Worm (Caenorhabditis elegans): ENCODE measurements around the gene K01G5.8.

Gene K01G5.8

DNA sequence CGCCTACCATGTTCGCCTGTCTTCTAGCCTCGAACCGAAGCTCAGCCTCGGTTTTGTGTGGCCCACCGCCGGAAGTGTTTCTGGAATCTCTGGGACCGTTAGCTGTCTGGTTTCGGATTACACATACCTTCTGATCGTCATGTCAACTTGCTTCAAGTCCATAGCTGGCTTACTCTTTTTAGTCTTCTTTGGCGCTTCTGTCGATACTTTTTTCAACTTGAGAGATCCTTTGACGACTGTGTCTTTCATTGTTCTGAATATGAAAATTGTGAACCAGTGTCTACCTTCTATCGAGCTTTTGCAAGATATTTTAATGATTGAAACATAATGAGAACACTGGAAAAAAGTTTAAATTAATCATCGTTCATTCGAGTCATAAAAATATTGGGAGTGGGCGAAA is at the start of gene K01G5.8:
Gene K01G5.8, minus strand, starts transcription at position 255 of the 400 bp plus-strand sequence.
- TF ChIP-seq tbx-37 (GFP tag; conservative IDR thresholded peaks at IDR 0.05) = no peak
- no peak for TF ChIP-seq tbx-11 (GFP tag; IDR thresholded peaks at IDR 0.05)
- TF ChIP-seq hmg-4 (GFP tag; optimal IDR thresholded peaks at IDR 0.05) = no peak
- no peak for TF ChIP-seq hnd-1 (tag; optimal IDR thresholded peaks at IDR 0.05)
- TF ChIP-seq pes-1 (GFP tag; IDR thresholded peaks at IDR 0.05) = no peak
- TF ChIP-seq F13C5.2 (tag; optimal IDR thresholded peaks at IDR 0.05) = no peak
- no peak for TF ChIP-seq aly-1 (tag; optimal IDR thresholded peaks at IDR 0.05)
- no peak for TF ChIP-seq scrt-1 (GFP tag; IDR thresholded peaks at IDR 0.05)
- no peak for TF ChIP-seq ceh-13 (GFP tag; optimal IDR thresholded peaks at IDR 0.05)
- TF ChIP-seq ceh-36 (tag; optimal IDR thresholded peaks at IDR 0.05) = no peak
- TF ChIP-seq B0310.2 (tag; optimal IDR thresholded peaks at IDR 0.05) = no peak
- no peak for TF ChIP-seq ama-1 (optimal IDR thresholded peaks at IDR 0.05)
- no peak for TF ChIP-seq ets-7 (tag; optimal IDR thresholded peaks at IDR 0.05)
- TF ChIP-seq sea-1 (GFP tag; conservative IDR thresholded peaks at IDR 0.05) = no peak
- TF ChIP-seq flt-1 (GFP tag; IDR thresholded peaks at IDR 0.05) = no peak
- no peak for TF ChIP-seq tra-4 (tag; optimal IDR thresholded peaks at IDR 0.05)
- TF ChIP-seq hmbx-1 (tag; optimal IDR thresholded peaks at IDR 0.05) = no peak

DNA sequence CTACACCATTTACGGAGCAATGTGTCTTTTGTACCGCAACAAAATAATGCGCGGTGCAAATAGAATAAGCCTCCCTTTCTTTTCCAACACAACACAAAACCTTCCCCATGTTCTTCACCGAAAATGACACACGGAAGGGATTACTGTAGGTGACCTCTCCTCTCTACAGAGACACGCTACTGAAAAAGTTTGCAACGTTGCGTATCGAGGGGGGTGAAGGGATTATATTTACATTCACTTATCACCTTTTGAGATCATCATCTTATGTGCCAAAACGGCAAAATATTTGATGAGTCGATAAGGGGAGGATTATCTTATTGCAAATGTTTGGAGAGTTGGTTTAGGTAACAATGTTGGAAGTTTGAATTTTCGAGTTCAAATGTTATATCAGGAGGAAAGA is 42.5 kb upstream of the K01G5.8 start:
- peak; percentile 41 for TF ChIP-seq ceh-36 (tag; optimal IDR thresholded peaks at IDR 0.05)
- TF ChIP-seq tbx-37 (GFP tag; conservative IDR thresholded peaks at IDR 0.05) = no peak

DNA sequence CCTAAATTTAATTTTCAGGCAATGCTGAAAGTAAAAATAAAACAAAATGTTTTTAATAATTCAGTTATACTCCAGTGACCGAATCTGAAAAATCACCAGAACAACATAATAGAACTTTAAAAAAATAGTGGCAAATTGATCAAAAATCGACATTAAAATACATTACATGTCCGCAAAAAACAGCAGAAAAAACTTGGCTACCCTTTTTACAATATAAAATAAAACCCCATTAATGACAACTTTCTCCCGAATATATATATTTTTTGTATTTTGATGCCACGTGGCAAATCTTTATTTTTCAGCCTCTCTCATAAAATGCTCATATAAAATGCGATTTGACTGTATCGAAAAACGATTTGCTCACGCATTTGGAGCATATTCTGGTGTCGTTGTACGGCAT is 41.0 kb upstream of the K01G5.8 start, which contains the start of gene ptr-19:
Gene ptr-19, plus strand, starts transcription at position 301 of the 400 bp plus-strand sequence.
- TF ChIP-seq ama-1 (optimal IDR thresholded peaks at IDR 0.05) (no peak), hmbx-1 (tag; optimal IDR thresholded peaks at IDR 0.05) (no peak), scrt-1 (GFP tag; IDR thresholded peaks at IDR 0.05) (no peak), tbx-37 (GFP tag; conservative IDR thresholded peaks at IDR 0.05) (no peak), hmg-4 (GFP tag; optimal IDR thresholded peaks at IDR 0.05) (no peak), F13C5.2 (tag; optimal IDR thresholded peaks at IDR 0.05) (no peak), tra-4 (tag; optimal IDR thresholded peaks at IDR 0.05) (no peak)

DNA sequence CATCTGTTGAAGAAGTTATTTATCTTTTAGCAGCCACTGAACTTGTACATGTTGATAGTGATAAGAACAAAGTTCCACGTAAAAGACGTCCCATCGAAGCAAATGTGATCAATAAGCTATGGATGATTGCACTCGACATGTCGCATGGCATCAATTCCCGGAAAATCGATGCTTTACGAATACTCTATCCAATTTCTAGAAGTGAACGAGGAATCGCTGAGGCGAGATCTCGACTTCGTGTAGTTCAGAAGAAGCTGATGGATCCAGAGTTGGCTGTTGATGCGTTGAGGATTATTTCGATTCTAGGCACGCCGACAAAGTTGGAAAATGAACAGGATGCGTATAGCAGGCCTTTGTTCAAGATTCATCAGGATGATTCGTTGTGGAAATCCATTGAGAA is 29.1 kb upstream of the K01G5.8 start:
- no peak for TF ChIP-seq hmg-4 (GFP tag; optimal IDR thresholded peaks at IDR 0.05)
- TF ChIP-seq hnd-1 (tag; optimal IDR thresholded peaks at IDR 0.05) = no peak
- no peak for TF ChIP-seq B0310.2 (tag; optimal IDR thresholded peaks at IDR 0.05)
- no peak for TF ChIP-seq F13C5.2 (tag; optimal IDR thresholded peaks at IDR 0.05)
- no peak for TF ChIP-seq ceh-13 (GFP tag; optimal IDR thresholded peaks at IDR 0.05)
- TF ChIP-seq flt-1 (GFP tag; IDR thresholded peaks at IDR 0.05) = no peak
- no peak for TF ChIP-seq ets-7 (tag; optimal IDR thresholded peaks at IDR 0.05)
- TF ChIP-seq scrt-1 (GFP tag; IDR thresholded peaks at IDR 0.05) = no peak
- TF ChIP-seq ceh-36 (tag; optimal IDR thresholded peaks at IDR 0.05) = no peak
- TF ChIP-seq pes-1 (GFP tag; IDR thresholded peaks at IDR 0.05) = no peak
- TF ChIP-seq hmbx-1 (tag; optimal IDR thresholded peaks at IDR 0.05) = no peak
- no peak for TF ChIP-seq tbx-11 (GFP tag; IDR thresholded peaks at IDR 0.05)
- TF ChIP-seq aly-1 (tag; optimal IDR thresholded peaks at IDR 0.05) = no peak
- TF ChIP-seq tbx-37 (GFP tag; conservative IDR thresholded peaks at IDR 0.05) = no peak
- no peak for TF ChIP-seq sea-1 (GFP tag; conservative IDR thresholded peaks at IDR 0.05)
- no peak for TF ChIP-seq ama-1 (optimal IDR thresholded peaks at IDR 0.05)
- no peak for TF ChIP-seq tra-4 (tag; optimal IDR thresholded peaks at IDR 0.05)

DNA sequence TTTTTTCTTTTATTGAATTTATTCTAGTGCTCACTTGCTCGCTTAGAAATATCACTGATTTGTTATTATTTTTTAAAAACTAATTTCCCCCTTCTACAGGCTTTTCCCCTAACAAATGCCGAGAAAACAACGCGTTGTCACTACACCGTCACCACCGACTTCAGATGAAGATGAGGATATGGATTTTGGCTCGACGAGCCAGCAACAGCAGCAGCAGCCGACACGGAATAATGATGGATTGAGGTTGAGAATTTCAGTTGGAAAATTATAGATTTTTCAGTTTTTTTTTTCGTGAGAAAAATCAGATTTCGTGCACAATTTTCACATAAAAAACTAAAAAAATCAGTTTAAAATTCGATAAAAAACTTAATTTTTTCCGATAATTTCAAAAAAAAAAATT is 22.5 kb upstream of the K01G5.8 start, which contains the start of gene dpy-28:
Gene dpy-28, plus strand, starts transcription at position 100 of the 400 bp plus-strand sequence.
- TF ChIP-seq ets-7 (tag; optimal IDR thresholded peaks at IDR 0.05) = no peak
- TF ChIP-seq hmg-4 (GFP tag; optimal IDR thresholded peaks at IDR 0.05) = no peak
- no peak for TF ChIP-seq hmbx-1 (tag; optimal IDR thresholded peaks at IDR 0.05)
- no peak for TF ChIP-seq B0310.2 (tag; optimal IDR thresholded peaks at IDR 0.05)
- no peak for TF ChIP-seq tra-4 (tag; optimal IDR thresholded peaks at IDR 0.05)
- TF ChIP-seq ceh-13 (GFP tag; optimal IDR thresholded peaks at IDR 0.05) = no peak
- TF ChIP-seq scrt-1 (GFP tag; IDR thresholded peaks at IDR 0.05) = no peak
- TF ChIP-seq tbx-37 (GFP tag; conservative IDR thresholded peaks at IDR 0.05) = no peak
- no peak for TF ChIP-seq F13C5.2 (tag; optimal IDR thresholded peaks at IDR 0.05)
- TF ChIP-seq ceh-36 (tag; optimal IDR thresholded peaks at IDR 0.05) = no peak
- TF ChIP-seq aly-1 (tag; optimal IDR thresholded peaks at IDR 0.05) = no peak
- TF ChIP-seq hnd-1 (tag; optimal IDR thresholded peaks at IDR 0.05) = no peak
- TF ChIP-seq tbx-11 (GFP tag; IDR thresholded peaks at IDR 0.05) = no peak

DNA sequence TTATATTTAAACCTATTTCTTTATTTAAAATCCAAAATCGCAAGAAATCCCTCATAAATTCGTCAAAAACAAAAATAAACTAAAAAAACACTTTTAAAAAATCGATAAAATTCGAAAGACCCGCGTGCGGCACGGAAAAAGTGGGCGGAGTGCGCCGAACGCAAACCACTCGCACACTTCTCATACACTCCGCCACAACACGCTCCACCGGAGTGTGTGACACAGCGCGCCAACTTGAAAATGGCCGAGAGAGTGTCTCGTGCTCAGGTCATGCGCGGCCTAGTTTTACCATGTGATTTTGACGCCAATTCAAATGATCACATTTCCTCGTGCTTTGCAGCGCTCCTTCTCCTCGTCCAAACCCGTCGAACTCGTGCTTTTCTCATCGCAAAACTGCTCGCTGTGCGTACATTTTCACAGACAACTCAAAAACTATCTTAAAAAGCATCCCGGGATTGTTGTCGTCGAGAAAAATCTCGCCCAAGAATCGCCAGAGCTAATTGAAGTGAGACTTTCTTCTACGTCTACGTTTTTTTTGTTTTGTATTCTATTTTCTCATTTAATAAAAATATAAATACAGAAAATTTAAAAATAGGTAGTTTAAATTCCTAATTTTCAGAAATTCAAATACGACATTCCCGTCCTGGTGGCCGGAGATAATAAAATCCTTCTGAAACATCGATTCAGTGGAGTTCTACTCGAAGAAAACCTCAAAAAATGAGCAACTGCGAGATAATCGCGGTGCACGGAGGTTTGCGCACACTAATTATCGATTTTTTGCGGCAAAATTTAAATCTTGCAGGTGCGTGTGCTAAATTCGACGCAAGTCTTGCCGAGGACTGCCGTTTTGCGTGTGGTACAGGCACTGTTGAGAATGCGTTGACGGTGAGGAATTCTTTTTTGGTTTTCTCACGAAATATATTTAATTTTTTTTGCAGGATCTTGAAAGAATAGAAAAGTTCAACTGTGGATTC is 18.8 kb upstream of the K01G5.8 start, which contains the start of gene tasp-1:
Gene tasp-1, plus strand, starts transcription at position 258 of the 974 bp plus-strand sequence.
- TF ChIP-seq hnd-1 (tag; optimal IDR thresholded peaks at IDR 0.05) (peak; percentile 74), ets-7 (tag; optimal IDR thresholded peaks at IDR 0.05) (peak; percentile 85), pes-1 (GFP tag; IDR thresholded peaks at IDR 0.05) (peak; percentile 92), F13C5.2 (tag; optimal IDR thresholded peaks at IDR 0.05) (peak; percentile 99), ceh-36 (tag; optimal IDR thresholded peaks at IDR 0.05) (peak; percentile 81), flt-1 (GFP tag; IDR thresholded peaks at IDR 0.05) (peak; percentile 93), tbx-11 (GFP tag; IDR thresholded peaks at IDR 0.05) (peak; percentile 91), hmbx-1 (tag; optimal IDR thresholded peaks at IDR 0.05) (peak; percentile 75), ama-1 (optimal IDR thresholded peaks at IDR 0.05) (no peak), tbx-37 (GFP tag; conservative IDR thresholded peaks at IDR 0.05) (peak; percentile 89), hmg-4 (GFP tag; optimal IDR thresholded peaks at IDR 0.05) (peak; percentile 98), aly-1 (tag; optimal IDR thresholded peaks at IDR 0.05) (peak; percentile 78), ceh-13 (GFP tag; optimal IDR thresholded peaks at IDR 0.05) (peak; percentile 66), tra-4 (tag; optimal IDR thresholded peaks at IDR 0.05) (peak; percentile 70), sea-1 (GFP tag; conservative IDR thresholded peaks at IDR 0.05) (peak; percentile 96), B0310.2 (tag; optimal IDR thresholded peaks at IDR 0.05) (peak; percentile 67), scrt-1 (GFP tag; IDR thresholded peaks at IDR 0.05) (peak; percentile 85)

DNA sequence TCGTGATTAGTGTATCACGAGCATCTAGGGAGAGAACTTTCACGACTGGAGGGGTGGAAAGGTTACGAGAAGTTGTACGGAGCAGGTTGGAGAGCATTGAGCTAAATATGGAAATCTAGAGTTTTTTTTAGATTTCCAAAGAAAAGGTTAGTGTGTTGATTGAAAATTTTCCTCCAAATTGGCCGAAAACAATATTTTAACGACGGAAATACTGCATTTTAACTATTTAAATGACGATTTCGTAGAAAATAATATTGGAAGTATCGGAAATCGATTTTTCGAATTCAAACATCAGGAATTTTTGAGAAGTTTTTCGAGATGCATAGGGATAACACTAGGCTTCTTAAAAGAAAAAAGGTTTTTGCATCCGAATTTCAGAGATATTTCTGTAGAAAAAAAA is 17.9 kb upstream of the K01G5.8 start, which contains the start of gene K01G5.10:
Gene K01G5.10, minus strand, starts transcription at position 101 of the 400 bp plus-strand sequence.
- TF ChIP-seq ama-1 (optimal IDR thresholded peaks at IDR 0.05) = no peak
- no peak for TF ChIP-seq pes-1 (GFP tag; IDR thresholded peaks at IDR 0.05)
- no peak for TF ChIP-seq hnd-1 (tag; optimal IDR thresholded peaks at IDR 0.05)
- TF ChIP-seq F13C5.2 (tag; optimal IDR thresholded peaks at IDR 0.05) = no peak
- TF ChIP-seq aly-1 (tag; optimal IDR thresholded peaks at IDR 0.05) = no peak
- TF ChIP-seq tbx-11 (GFP tag; IDR thresholded peaks at IDR 0.05) = no peak
- TF ChIP-seq hmg-4 (GFP tag; optimal IDR thresholded peaks at IDR 0.05) = no peak
- TF ChIP-seq hmbx-1 (tag; optimal IDR thresholded peaks at IDR 0.05) = no peak
- no peak for TF ChIP-seq B0310.2 (tag; optimal IDR thresholded peaks at IDR 0.05)
- TF ChIP-seq ceh-13 (GFP tag; optimal IDR thresholded peaks at IDR 0.05) = no peak
- TF ChIP-seq tbx-37 (GFP tag; conservative IDR thresholded peaks at IDR 0.05) = no peak
- TF ChIP-seq ceh-36 (tag; optimal IDR thresholded peaks at IDR 0.05) = no peak
- TF ChIP-seq flt-1 (GFP tag; IDR thresholded peaks at IDR 0.05) = no peak
- TF ChIP-seq sea-1 (GFP tag; conservative IDR thresholded peaks at IDR 0.05) = no peak
- no peak for TF ChIP-seq ets-7 (tag; optimal IDR thresholded peaks at IDR 0.05)
- no peak for TF ChIP-seq scrt-1 (GFP tag; IDR thresholded peaks at IDR 0.05)
- TF ChIP-seq tra-4 (tag; optimal IDR thresholded peaks at IDR 0.05) = no peak

Measured in whole organism, early embryonic.